Worm (Caenorhabditis elegans): ENCODE data around the gene ints-7.

- TF ChIP-seq ces-1 (GFP tag; optimal IDR thresholded peaks at IDR 0.05) = no peak
- no peak for TF ChIP-seq efl-1 (optimal IDR thresholded peaks at IDR 0.05)
- no peak for TF ChIP-seq efl-1 (GFP tag; optimal IDR thresholded peaks at IDR 0.05 in 1 of 2)
- no peak for TF ChIP-seq dpl-1 (GFP tag; optimal IDR thresholded peaks at IDR 0.05)
- TF ChIP-seq rnt-1 (tag; optimal IDR thresholded peaks at IDR 0.05) = no peak
- TF ChIP-seq C04F5.9 (tag; optimal IDR thresholded peaks at IDR 0.05) = no peak
- no peak for TF ChIP-seq egl-27 (tag; optimal IDR thresholded peaks at IDR 0.05)
- TF ChIP-seq nhr-77 (tag; optimal IDR thresholded peaks at IDR 0.05) = no peak
- no peak for TF ChIP-seq sup-37 (GFP tag; optimal IDR thresholded peaks at IDR 0.05)
- TF ChIP-seq lir-3 (tag; optimal IDR thresholded peaks at IDR 0.05; ENCODE audit: poor library complexity) = no peak
- no peak for TF ChIP-seq tbx-2 (tag; optimal IDR thresholded peaks at IDR 0.05)
- TF ChIP-seq nhr-84 (tag; optimal IDR thresholded peaks at IDR 0.05) = no peak
- TF ChIP-seq lsy-2 (tag; optimal IDR thresholded peaks at IDR 0.05) = no peak
Measured at ce11 chrII:11577861-11578260, 4.8 kb upstream of the ints-7 start.
